Comparison of ENCODE assay signal across 1 fruit fly cellular context in the genomic region with DNA sequence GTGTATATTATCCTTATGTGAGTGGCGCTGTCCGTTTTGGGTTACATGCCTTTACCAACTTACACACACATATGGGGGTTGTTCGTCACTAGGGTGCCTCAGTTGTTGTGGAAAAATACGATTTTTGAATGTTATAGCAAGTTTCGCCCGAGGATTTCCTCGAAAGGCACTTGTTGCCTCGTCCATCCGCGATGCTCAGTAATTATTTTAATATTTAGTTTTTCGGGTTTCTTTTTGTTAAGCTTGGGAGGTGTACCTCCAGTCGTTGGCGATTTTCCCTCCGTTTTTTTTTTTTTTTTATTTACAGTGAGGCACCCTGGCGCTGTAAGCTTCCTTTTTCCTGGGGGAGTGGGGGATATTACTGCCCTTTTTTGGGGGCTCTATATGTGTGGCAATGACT.
TF ChIP-seq lines count a peak whose summit lies in the region.

No protein-coding gene starts in this region.

TF ChIP-seq in whole organism, embryonic, 481 proteins besides CTCF, POLR2A, EP300 and RAD21 (continued from another document and continues in another):
- TF ChIP-seq CG4820 (GFP tag; optimal IDR thresholded peaks at IDR 0.05; lab: Kevin White, UChicago) (peak; percentile 13), CG1233 (GFP tag; optimal IDR thresholded peaks at IDR 0.05; lab: Kevin White, UChicago) (peak; percentile 45), CG2712 (tag; optimal IDR thresholded peaks at IDR 0.05; lab: Kevin White, UChicago) (peak; percentile 70), corto (GFP tag; optimal IDR thresholded peaks at IDR 0.05; lab: Kevin White, UChicago) (no peak), da (GFP tag; optimal IDR thresholded peaks at IDR 0.05; lab: Kevin White, UChicago) (no peak), CG11093 (GFP tag; IDR thresholded peaks at IDR 0.05; lab: Robert Waterston, UW) (0 out of 3 replicates have a peak, but pooled peaks have one; percentile 29), Drgx (GFP tag; IDR thresholded peaks at IDR 0.05; lab: Robert Waterston, UW) (peak; percentile 76), CG11560 (tag; IDR thresholded peaks at IDR 0.05; lab: Robert Waterston, UW) (0 out of 3 replicates have a peak, but pooled peaks have one; percentile 16), CG34224 (GFP tag; IDR thresholded peaks at IDR 0.05; lab: Robert Waterston, UW; ENCODE audit: partially characterized antibody) (no peak), CG2202 (tag; optimal IDR thresholded peaks at IDR 0.05; lab: Kevin White, UChicago) (peak; percentile 27), Hmr (GFP tag; optimal IDR thresholded peaks at IDR 0.05; lab: Kevin White, UChicago) (peak; percentile 87), br (optimal IDR thresholded peaks at IDR 0.05; lab: Kevin White, UChicago) (no peak), pros (GFP tag; optimal IDR thresholded peaks at IDR 0.05; lab: Kevin White, UChicago) (peak; percentile 33), az2 (GFP tag; optimal IDR thresholded peaks at IDR 0.05; lab: Kevin White, UChicago) (peak; percentile 55), Jarid2 (GFP tag; optimal IDR thresholded peaks at IDR 0.05; lab: Kevin White, UChicago) (no peak), CG13287 (GFP tag; IDR thresholded peaks at IDR 0.05; lab: Robert Waterston, UW; ENCODE audit: partially characterized antibody) (no peak), Side (GFP tag; optimal IDR thresholded peaks at IDR 0.05; lab: Kevin White, UChicago) (peak; percentile 58), CG11504 (tag; optimal IDR thresholded peaks at IDR 0.05; lab: Kevin White, UChicago) (peak; percentile 74), esg (GFP tag; conservative IDR thresholded peaks at IDR 0.05; lab: Robert Waterston, UW) (peak; percentile 59), CG11398 (GFP tag; optimal IDR thresholded peaks at IDR 0.05; lab: Kevin White, UChicago) (peak; percentile 39), Camta (GFP tag; optimal IDR thresholded peaks at IDR 0.05; lab: Kevin White, UChicago) (peak; percentile 40), CG1832 (GFP tag; optimal IDR thresholded peaks at IDR 0.05; lab: Kevin White, UChicago) (no peak), ken (GFP tag; IDR thresholded peaks at IDR 0.05; lab: Robert Waterston, UW) (peak; percentile 70), CrebB (tag; optimal IDR thresholded peaks at IDR 0.05; lab: Kevin White, UChicago) (peak; percentile 28), Meics (GFP tag; optimal IDR thresholded peaks at IDR 0.05; lab: Kevin White, UChicago) (peak; percentile 84), CHES-1-like (GFP tag; optimal IDR thresholded peaks at IDR 0.05; lab: Kevin White, UChicago) (peak; percentile 32), CG4282 (GFP tag; optimal IDR thresholded peaks at IDR 0.05; lab: Kevin White, UChicago) (peak; percentile 10), hb (GFP tag; IDR thresholded peaks at IDR 0.05; lab: Robert Waterston, UW; ENCODE audit: partially characterized antibody) (no peak), pan (optimal IDR thresholded peaks at IDR 0.05; lab: Kevin White, UChicago) (no peak), pan (GFP tag; optimal IDR thresholded peaks at IDR 0.05 in 1 of 2, IDR thresholded peaks at IDR 0.05 in 1 of 2) (peak in 1 of 2 experiments; percentile 76), salm (tag; optimal IDR thresholded peaks at IDR 0.05; lab: Kevin White, UChicago) (peak; percentile 45), Dref (GFP tag; IDR thresholded peaks at IDR 0.05; lab: Robert Waterston, UW) (no peak), Fer1 (GFP tag; optimal IDR thresholded peaks at IDR 0.05; lab: Kevin White, UChicago) (peak; percentile 92), CG10462 (GFP tag; optimal IDR thresholded peaks at IDR 0.05; lab: Kevin White, UChicago) (peak; percentile 14), CG12071 (GFP tag; optimal IDR thresholded peaks at IDR 0.05; lab: Kevin White, UChicago) (peak; percentile 39), CG8290 (GFP tag; optimal IDR thresholded peaks at IDR 0.05; lab: Kevin White, UChicago) (no peak), CG8290 (tag; optimal IDR thresholded peaks at IDR 0.05; lab: Kevin White, UChicago) (peak in 1 of 2 experiments; percentile 13), ems (GFP tag; optimal IDR thresholded peaks at IDR 0.05; lab: Kevin White, UChicago) (peak; percentile 61), CG17328 (GFP tag; IDR thresholded peaks at IDR 0.05; lab: Robert Waterston, UW) (peak; percentile 62), D (optimal IDR thresholded peaks at IDR 0.05; lab: Kevin White, UChicago) (no peak), D (GFP tag; optimal IDR thresholded peaks at IDR 0.05; lab: Kevin White, UChicago) (peak; percentile 30), CG18476 (GFP tag; optimal IDR thresholded peaks at IDR 0.05; lab: Kevin White, UChicago) (peak; percentile 68), CG17568 (GFP tag; optimal IDR thresholded peaks at IDR 0.05; lab: Kevin White, UChicago) (peak; percentile 88), CG11247 (GFP tag; IDR thresholded peaks at IDR 0.05; lab: Robert Waterston, UW) (peak; percentile 41; the same call in 1 of the 2 replicates), maf-S (GFP tag; optimal IDR thresholded peaks at IDR 0.05; lab: Kevin White, UChicago) (no peak), CG9817 (tag; optimal IDR thresholded peaks at IDR 0.05; lab: Kevin White, UChicago) (peak; percentile 51), CG15269 (tag; optimal IDR thresholded peaks at IDR 0.05; lab: Kevin White, UChicago) (peak; percentile 74), CG10543 (GFP tag; optimal IDR thresholded peaks at IDR 0.05; lab: Kevin White, UChicago) (peak; percentile 85), Rx (GFP tag; IDR thresholded peaks at IDR 0.05; lab: Robert Waterston, UW) (peak; percentile 64), gce (GFP tag; IDR thresholded peaks at IDR 0.05; lab: Robert Waterston, UW) (peak; percentile 24; the same call in 1 of the 3 replicates), rib (GFP tag; IDR thresholded peaks at IDR 0.05; lab: Robert Waterston, UW) (0 out of 2 replicates have a peak, but pooled peaks have one; percentile 38), lilli (GFP tag; optimal IDR thresholded peaks at IDR 0.05; lab: Kevin White, UChicago) (peak; percentile 78), fd3F (GFP tag; optimal IDR thresholded peaks at IDR 0.05; lab: Kevin White, UChicago) (peak; percentile 41), run (tag; optimal IDR thresholded peaks at IDR 0.05; lab: Kevin White, UChicago) (peak; percentile 45), CG14441 (GFP tag; IDR thresholded peaks at IDR 0.05; lab: Robert Waterston, UW) (peak; percentile 85), Aef1 (GFP tag; IDR thresholded peaks at IDR 0.05; lab: Robert Waterston, UW) (peak; percentile 38; the same call in 1 of the 3 replicates), ash1 (GFP tag; optimal IDR thresholded peaks at IDR 0.05; lab: Kevin White, UChicago) (no peak), vfl (GFP tag; optimal IDR thresholded peaks at IDR 0.05; lab: Kevin White, UChicago) (peak; percentile 38), ci (GFP tag; IDR thresholded peaks at IDR 0.05; lab: Robert Waterston, UW) (peak; percentile 86), CG16863 (GFP tag; optimal IDR thresholded peaks at IDR 0.05; lab: Kevin White, UChicago) (peak; percentile 62), CG33557 (GFP tag; optimal IDR thresholded peaks at IDR 0.05; lab: Kevin White, UChicago) (peak; percentile 52), CG18619 (GFP tag; optimal IDR thresholded peaks at IDR 0.05; lab: Kevin White, UChicago) (peak; percentile 58), CG2889 (GFP tag; IDR thresholded peaks at IDR 0.05; lab: Robert Waterston, UW) (0 out of 3 replicates have a peak, but pooled peaks have one; percentile 7), cwo (GFP tag; optimal IDR thresholded peaks at IDR 0.05; lab: Kevin White, UChicago) (peak; percentile 64), tap (tag; optimal IDR thresholded peaks at IDR 0.05; lab: Kevin White, UChicago) (peak; percentile 54), CG3163 (GFP tag; optimal IDR thresholded peaks at IDR 0.05; lab: Kevin White, UChicago) (peak; percentile 18), MESR4 (GFP tag; optimal IDR thresholded peaks at IDR 0.05; lab: Kevin White, UChicago) (no peak), Gsc (GFP tag; IDR thresholded peaks at IDR 0.05; lab: Robert Waterston, UW) (no peak), CG9932 (GFP tag; IDR thresholded peaks at IDR 0.05; lab: Robert Waterston, UW) (peak; percentile 63), Fer2 (tag; optimal IDR thresholded peaks at IDR 0.05; lab: Kevin White, UChicago) (peak; percentile 50), Taf1 (GFP tag; IDR thresholded peaks at IDR 0.05; lab: Robert Waterston, UW) (peak; percentile 43; the same call in 1 of the 2 replicates), CG17359 (tag; optimal IDR thresholded peaks at IDR 0.05; lab: Kevin White, UChicago) (peak; percentile 62), CkIIα-i1 (GFP tag; IDR thresholded peaks at IDR 0.05; lab: Robert Waterston, UW) (no peak), CG17361 (GFP tag; IDR thresholded peaks at IDR 0.05; lab: Robert Waterston, UW) (peak; percentile 72), cg (GFP tag; optimal IDR thresholded peaks at IDR 0.05; lab: Kevin White, UChicago) (peak; percentile 35), Ptx1 (GFP tag; IDR thresholded peaks at IDR 0.05; lab: Robert Waterston, UW) (peak; percentile 71), dati (GFP tag; IDR thresholded peaks at IDR 0.05; lab: Robert Waterston, UW) (peak; percentile 27; the same call in 1 of the 2 replicates), CG1792 (GFP tag; optimal IDR thresholded peaks at IDR 0.05; lab: Kevin White, UChicago) (peak; percentile 33), chn (GFP tag; optimal IDR thresholded peaks at IDR 0.05; lab: Kevin White, UChicago) (peak; percentile 37), peb (GFP tag; IDR thresholded peaks at IDR 0.05; lab: Robert Waterston, UW) (no peak), CG14965 (GFP tag; optimal IDR thresholded peaks at IDR 0.05; lab: Kevin White, UChicago; ENCODE audit: borderline replicate concordance) (no peak), psq (GFP tag; optimal IDR thresholded peaks at IDR 0.05; lab: Kevin White, UChicago) (peak; percentile 4), bab2 (GFP tag; optimal IDR thresholded peaks at IDR 0.05; lab: Kevin White, UChicago) (peak; percentile 49), sens (GFP tag; lab: Kevin White, UChicago) (peak; percentile 88), CG14667 (GFP tag; IDR thresholded peaks at IDR 0.05; lab: Robert Waterston, UW) (peak; percentile 51), ara (GFP tag; IDR thresholded peaks at IDR 0.05; lab: Robert Waterston, UW) (peak; percentile 65; the same call in 1 of the 2 replicates), unpg (GFP tag; optimal IDR thresholded peaks at IDR 0.05; lab: Kevin White, UChicago) (peak; percentile 75), slp2 (GFP tag; optimal IDR thresholded peaks at IDR 0.05; lab: Kevin White, UChicago) (peak; percentile 19), Ssrp (tag; optimal IDR thresholded peaks at IDR 0.05; lab: Kevin White, UChicago) (peak; percentile 30), NC2α (GFP tag; optimal IDR thresholded peaks at IDR 0.05; lab: Kevin White, UChicago) (no peak), Scr (GFP tag; IDR thresholded peaks at IDR 0.05; lab: Robert Waterston, UW; ENCODE audit: partially characterized antibody) (no peak), ranshi (GFP tag; IDR thresholded peaks at IDR 0.05; lab: Robert Waterston, UW) (peak; percentile 71), prd (optimal IDR thresholded peaks at IDR 0.05; lab: Kevin White, UChicago) (no peak), prd (GFP tag; IDR thresholded peaks at IDR 0.05; lab: Robert Waterston, UW) (peak; percentile 63), gsb (GFP tag; IDR thresholded peaks at IDR 0.05; lab: Robert Waterston, UW) (no peak), ham (GFP tag; IDR thresholded peaks at IDR 0.05; lab: Robert Waterston, UW) (no peak), caup (GFP tag; optimal IDR thresholded peaks at IDR 0.05; lab: Kevin White, UChicago; ENCODE audit: severe bottlenecking) (peak; percentile 67), ssp (GFP tag; IDR thresholded peaks at IDR 0.05; lab: Robert Waterston, UW) (peak; percentile 35; the same call in 1 of the 2 replicates), CG3065 (GFP tag; optimal IDR thresholded peaks at IDR 0.05; lab: Kevin White, UChicago) (no peak), Adf1 (GFP tag; IDR thresholded peaks at IDR 0.05; lab: Robert Waterston, UW) (no peak), D19A (tag; optimal IDR thresholded peaks at IDR 0.05; lab: Kevin White, UChicago) (peak; percentile 52), Trl (optimal IDR thresholded peaks at IDR 0.05; lab: Kevin White, UChicago) (no peak), Trl (GFP tag; optimal IDR thresholded peaks at IDR 0.05; lab: Kevin White, UChicago) (peak; percentile 28), gcm2 (GFP tag; optimal IDR thresholded peaks at IDR 0.05; lab: Kevin White, UChicago) (peak; percentile 51), CG6765 (GFP tag; optimal IDR thresholded peaks at IDR 0.05; lab: Kevin White, UChicago) (peak; percentile 78), Hey (tag; optimal IDR thresholded peaks at IDR 0.05; lab: Kevin White, UChicago) (no peak), CG17829 (tag; optimal IDR thresholded peaks at IDR 0.05; lab: Kevin White, UChicago) (peak; percentile 53), Eip74EF (GFP tag; optimal IDR thresholded peaks at IDR 0.05; lab: Kevin White, UChicago) (peak in 1 of 2 experiments; percentile 58), CG8924 (tag; optimal IDR thresholded peaks at IDR 0.05; lab: Kevin White, UChicago) (peak; percentile 72), CG8765 (GFP tag; IDR thresholded peaks at IDR 0.05; lab: Robert Waterston, UW) (0 out of 2 replicates have a peak, but pooled peaks have one; percentile 16), CG17612 (GFP tag; IDR thresholded peaks at IDR 0.05; lab: Robert Waterston, UW) (no peak), Dfd (GFP tag; optimal IDR thresholded peaks at IDR 0.05; lab: Kevin White, UChicago) (no peak), onecut (GFP tag; IDR thresholded peaks at IDR 0.05; lab: Robert Waterston, UW) (peak; percentile 49; the same call in 1 of the 2 replicates), grau (tag; optimal IDR thresholded peaks at IDR 0.05; lab: Kevin White, UChicago) (peak; percentile 75), dmrt11E (tag; optimal IDR thresholded peaks at IDR 0.05; lab: Kevin White, UChicago) (peak; percentile 34), tin (GFP tag; optimal IDR thresholded peaks at IDR 0.05; lab: Kevin White, UChicago) (peak; percentile 53), crc (GFP tag; optimal IDR thresholded peaks at IDR 0.05; lab: Kevin White, UChicago) (peak; percentile 48), sima (GFP tag; optimal IDR thresholded peaks at IDR 0.05; lab: Kevin White, UChicago) (no peak), Mad (GFP tag; optimal IDR thresholded peaks at IDR 0.05; lab: Kevin White, UChicago) (peak; percentile 43), tgo (GFP tag; IDR thresholded peaks at IDR 0.05; lab: Robert Waterston, UW) (peak; percentile 67; the same call in 1 of the 3 replicates), CG32772 (GFP tag; IDR thresholded peaks at IDR 0.05; lab: Robert Waterston, UW) (peak; percentile 54), CG17912 (GFP tag; optimal IDR thresholded peaks at IDR 0.05; lab: Kevin White, UChicago) (no peak), MTF-1 (GFP tag; optimal IDR thresholded peaks at IDR 0.05; lab: Kevin White, UChicago; ENCODE audit: borderline replicate concordance) (peak; percentile 47), vvl (GFP tag; IDR thresholded peaks at IDR 0.05; lab: Robert Waterston, UW) (peak; percentile 86), Sox100B (GFP tag; optimal IDR thresholded peaks at IDR 0.05; lab: Kevin White, UChicago) (peak; percentile 63)
